Worm (Caenorhabditis elegans) whole organism, early embryonic: ENCODE results near the gene lbp-9.

Experiments
- B0310.2 ChIP-seq: sonication (generic microtip); optimal IDR thresholded peaks from 2 replicates; lab custom pipeline; 2016; ENCODE audit warnings: mild to moderate bottlenecking, missing genetic modification characterization, missing compliant biosample characterization
- F13C5.2 ChIP-seq: sonication (generic microtip); optimal IDR thresholded peaks from 2 replicates; lab custom pipeline; 2017; ENCODE audit warnings: mild to moderate bottlenecking, missing genetic modification characterization, inconsistent platforms, missing compliant biosample characterization
- aly-1 ChIP-seq: sonication (generic microtip); optimal IDR thresholded peaks from 2 replicates; lab custom pipeline; 2016; ENCODE audit warnings: missing genetic modification characterization, missing compliant biosample characterization
- ama-1 ChIP-seq: fragments of 150-350 bp; optimal IDR thresholded peaks from 2 replicates; lab custom pipeline; 2014
- ceh-13 ChIP-seq: fragments of 200-800 bp; sonication (Bioruptor generic); optimal IDR thresholded peaks from 2 replicates; lab custom pipeline; 2018; ENCODE audit warnings: mild to moderate bottlenecking, missing genetic modification characterization, missing compliant biosample characterization
- ceh-36 ChIP-seq: sonication (generic microtip); optimal IDR thresholded peaks from 2 replicates; lab custom pipeline; 2016; ENCODE audit warnings: missing genetic modification characterization, inconsistent platforms, missing compliant biosample characterization
- ets-7 ChIP-seq: sonication (generic microtip); optimal IDR thresholded peaks from 2 replicates; lab custom pipeline; 2016; ENCODE audit warnings: missing genotype, missing genetic modification characterization, missing compliant biosample characterization
- flt-1 ChIP-seq: fragments of 200-800 bp; sonication (Bioruptor generic); IDR thresholded peaks from 2 replicates; pipeline ENCODE4 v1.3.6; 2022; ENCODE audit warnings: missing genetic modification characterization, missing compliant biosample characterization
- hmbx-1 ChIP-seq: sonication (generic microtip); optimal IDR thresholded peaks from 2 replicates; lab custom pipeline; 2016; ENCODE audit warnings: mild to moderate bottlenecking, missing genetic modification characterization, missing compliant biosample characterization
- hmg-4 ChIP-seq: fragments of 200-800 bp; sonication (Bioruptor generic); optimal IDR thresholded peaks from 2 replicates; lab custom pipeline; 2018; ENCODE audit warnings: mild to moderate bottlenecking, missing genetic modification characterization, missing compliant biosample characterization
- hnd-1 ChIP-seq: sonication (generic microtip); optimal IDR thresholded peaks from 2 replicates; lab custom pipeline; 2016; ENCODE audit warnings: missing genetic modification characterization, missing compliant biosample characterization
- pes-1 ChIP-seq: fragments of 200-800 bp; sonication (Bioruptor generic); IDR thresholded peaks from 2 replicates; pipeline ENCODE4 v1.3.6; 2022; ENCODE audit warnings: missing genetic modification reagents, missing genetic modification characterization, missing compliant biosample characterization
- scrt-1 ChIP-seq: fragments of 200-800 bp; sonication (Bioruptor generic); IDR thresholded peaks from 2 replicates; pipeline ENCODE4 v1.3.6; 2022; ENCODE audit warnings: missing genetic modification characterization, missing compliant biosample characterization
- sea-1 ChIP-seq: fragments of 200-800 bp; sonication (Bioruptor generic); conservative IDR thresholded peaks from 2 replicates; pipeline ENCODE4 v1.3.6; 2022; ENCODE audit warnings: missing genetic modification characterization, missing compliant biosample characterization
- tbx-11 ChIP-seq: fragments of 200-800 bp; sonication (Bioruptor generic); IDR thresholded peaks from 2 replicates; pipeline ENCODE4 v1.3.6; 2022; ENCODE audit warnings: missing genetic modification characterization, missing compliant biosample characterization
- tbx-37 ChIP-seq: fragments of 200-800 bp; sonication (Bioruptor generic); conservative IDR thresholded peaks from 2 replicates; pipeline ENCODE4 v1.3.6; 2022; ENCODE audit warnings: missing genetic modification reagents, missing genetic modification characterization, missing compliant biosample characterization
- tra-4 ChIP-seq: sonication (generic microtip); optimal IDR thresholded peaks from 2 replicates; lab custom pipeline; 2017; ENCODE audit warnings: missing genetic modification characterization, missing compliant biosample characterization

The lbp-9 gene

ce11 chrV:2031454-2031853 is 36.8 kb upstream of the lbp-9 start, which contains the start of gene hil-6:
Gene hil-6, minus strand, starts transcription at chrV:2031554.
- TF ChIP-seq scrt-1 (GFP tag; lab: Robert Waterston, UW) (no peak), aly-1 (no peak), ceh-36 (tag; lab: Kevin White, UChicago) (no peak), hmg-4 (GFP tag; lab: Kevin White, UChicago) (no peak), ets-7 (tag; lab: Kevin White, UChicago) (no peak), ceh-13 (GFP tag; lab: Kevin White, UChicago) (no peak), hmbx-1 (tag; lab: Kevin White, UChicago) (no peak), tbx-37 (no peak), ama-1 (no peak)

- no peak for TF ChIP-seq tbx-11 (GFP tag; lab: Robert Waterston, UW)
- no peak for TF ChIP-seq F13C5.2 (tag; lab: Kevin White, UChicago)
- TF ChIP-seq B0310.2 (tag; lab: Kevin White, UChicago) = no peak
- no peak for TF ChIP-seq hmbx-1 (tag; lab: Kevin White, UChicago)
- no peak for TF ChIP-seq hnd-1 (tag; lab: Kevin White, UChicago)
These were observed 32.7 kb upstream of the lbp-9 start, which contains the start of gene srab-23 for ce11 chrV:2035545-2035944. Gene srab-23, minus strand, starts transcription at chrV:2035645.

- TF ChIP-seq sea-1 (GFP tag; lab: Robert Waterston, UW) = no peak
- no peak for TF ChIP-seq B0310.2 (tag; lab: Kevin White, UChicago)
- TF ChIP-seq pes-1 (GFP tag; lab: Robert Waterston, UW) = no peak
- no peak for TF ChIP-seq hmg-4 (GFP tag; lab: Kevin White, UChicago)
- no peak for TF ChIP-seq tbx-37
- no peak for TF ChIP-seq ets-7 (tag; lab: Kevin White, UChicago)
- TF ChIP-seq F13C5.2 (tag; lab: Kevin White, UChicago) = no peak
- no peak for TF ChIP-seq flt-1 (GFP tag; lab: Robert Waterston, UW)
- TF ChIP-seq scrt-1 (GFP tag; lab: Robert Waterston, UW) = no peak
- TF ChIP-seq ceh-13 (GFP tag; lab: Kevin White, UChicago) = no peak
- no peak for TF ChIP-seq ceh-36 (tag; lab: Kevin White, UChicago)
- TF ChIP-seq tra-4 (tag; lab: Kevin White, UChicago) = no peak
- no peak for TF ChIP-seq ama-1
- TF ChIP-seq hnd-1 (tag; lab: Kevin White, UChicago) = no peak
- TF ChIP-seq tbx-11 (GFP tag; lab: Robert Waterston, UW) = no peak
These were observed 22.3 kb upstream of the lbp-9 start, which contains the start of gene Y40B10A.5 for ce11 chrV:2045956-2046355. Gene Y40B10A.5, minus strand, starts transcription at chrV:2046056.

ce11 chrV:2050136-2050535 is 18.1 kb upstream of the lbp-9 start, which contains the start of gene comt-4:
Gene comt-4, minus strand, starts transcription at chrV:2050185.
- TF ChIP-seq aly-1 = no peak
- no peak for TF ChIP-seq tra-4 (tag; lab: Kevin White, UChicago)
- no peak for TF ChIP-seq sea-1 (GFP tag; lab: Robert Waterston, UW)
- TF ChIP-seq ama-1 = no peak

ce11 chrV:2050790-2051189 is 17.5 kb upstream of the lbp-9 start:
- no peak for TF ChIP-seq ama-1
- 0 out of 2 replicates have a peak, but pooled peaks have one; percentile 48 for TF ChIP-seq scrt-1 (GFP tag; lab: Robert Waterston, UW)
- no peak for TF ChIP-seq ceh-36 (tag; lab: Kevin White, UChicago)
- no peak for TF ChIP-seq tbx-11 (GFP tag; lab: Robert Waterston, UW)
- TF ChIP-seq tra-4 (tag; lab: Kevin White, UChicago) = no peak
- TF ChIP-seq hmbx-1 (tag; lab: Kevin White, UChicago) = no peak

- TF ChIP-seq F13C5.2 (tag; lab: Kevin White, UChicago) = no peak
- TF ChIP-seq scrt-1 (GFP tag; lab: Robert Waterston, UW) = no peak
- no peak for TF ChIP-seq flt-1 (GFP tag; lab: Robert Waterston, UW)
- no peak for TF ChIP-seq ama-1
- TF ChIP-seq ceh-36 (tag; lab: Kevin White, UChicago) = no peak
- no peak for TF ChIP-seq hmg-4 (GFP tag; lab: Kevin White, UChicago)
- TF ChIP-seq tbx-11 (GFP tag; lab: Robert Waterston, UW) = no peak
- TF ChIP-seq hmbx-1 (tag; lab: Kevin White, UChicago) = no peak
- TF ChIP-seq tra-4 (tag; lab: Kevin White, UChicago) = no peak
- TF ChIP-seq ets-7 (tag; lab: Kevin White, UChicago) = no peak
- TF ChIP-seq pes-1 (GFP tag; lab: Robert Waterston, UW) = no peak
- no peak for TF ChIP-seq B0310.2 (tag; lab: Kevin White, UChicago)
- TF ChIP-seq sea-1 (GFP tag; lab: Robert Waterston, UW) = no peak
- TF ChIP-seq ceh-13 (GFP tag; lab: Kevin White, UChicago) = no peak
- TF ChIP-seq hnd-1 (tag; lab: Kevin White, UChicago) = no peak
- no peak for TF ChIP-seq aly-1
- no peak for TF ChIP-seq tbx-37
These were observed 16.7 kb upstream of the lbp-9 start, which contains the start of gene Y40B10A.11 for ce11 chrV:2051507-2051906. Gene Y40B10A.11, minus strand, starts transcription at chrV:2051607.

- TF ChIP-seq tbx-11 (GFP tag; lab: Robert Waterston, UW) (no peak), sea-1 (GFP tag; lab: Robert Waterston, UW) (no peak), ceh-13 (GFP tag; lab: Kevin White, UChicago) (no peak), hnd-1 (tag; lab: Kevin White, UChicago) (no peak), tbx-37 (no peak), aly-1 (no peak), ets-7 (tag; lab: Kevin White, UChicago) (no peak), F13C5.2 (tag; lab: Kevin White, UChicago) (no peak), flt-1 (GFP tag; lab: Robert Waterston, UW) (no peak), pes-1 (GFP tag; lab: Robert Waterston, UW) (no peak), ama-1 (no peak), scrt-1 (GFP tag; lab: Robert Waterston, UW) (no peak), hmbx-1 (tag; lab: Kevin White, UChicago) (no peak), ceh-36 (tag; lab: Kevin White, UChicago) (no peak), B0310.2 (tag; lab: Kevin White, UChicago) (no peak), hmg-4 (GFP tag; lab: Kevin White, UChicago) (no peak), tra-4 (tag; lab: Kevin White, UChicago) (no peak)
These were observed 14.7 kb upstream of the lbp-9 start, which contains the start of gene comt-5 for ce11 chrV:2053509-2053908. Gene comt-5, minus strand, starts transcription at chrV:2053609.
